Worm (Caenorhabditis elegans) whole organism, L4 larva: Measurements from ENCODE around the gene C50B6.1.
A peak's percentile ranks its signal among the peaks of the same experiment; 100 is the strongest.

Source experiments
- F10B5.3 ChIP-seq: sonication (generic microtip); optimal IDR thresholded peaks from 2 replicates; lab custom pipeline; 2016; ENCODE audit warnings: mild to moderate bottlenecking, missing genetic modification characterization, missing compliant biosample characterization
- F26F4.8 ChIP-seq: fragments of 200-800 bp; sonication (Bioruptor generic); conservative IDR thresholded peaks from 2 replicates; pipeline ENCODE4 v1.3.6; 2022; ENCODE audit warnings: missing genetic modification characterization, missing compliant biosample characterization
- F37D6.2 ChIP-seq: sonication (generic microtip); optimal IDR thresholded peaks from 2 replicates; lab custom pipeline; 2016; ENCODE audit warnings: mild to moderate bottlenecking, missing genetic modification characterization, missing compliant biosample characterization
- F44E2.7 ChIP-seq: fragments of 200-800 bp; sonication (Bioruptor generic); IDR thresholded peaks from 2 replicates; pipeline ENCODE4 v2.1.2; 2022; ENCODE audit warnings: missing genetic modification characterization, missing compliant biosample characterization
- F49E8.2 ChIP-seq: sonication (generic microtip); optimal IDR thresholded peaks from 2 replicates; lab custom pipeline; 2016; ENCODE audit warnings: missing compliant biosample characterization, mild to moderate bottlenecking, missing genetic modification characterization, borderline replicate concordance
- Y105C5A.15 ChIP-seq: fragments of 200-800 bp; sonication (Bioruptor generic); IDR thresholded peaks from 2 replicates; pipeline ENCODE4 v1.3.6; 2022; ENCODE audit warnings: missing genetic modification characterization, missing compliant biosample characterization
- Y48G9A.11 ChIP-seq: fragments of 200-800 bp; sonication (Bioruptor generic); IDR thresholded peaks from 2 replicates; pipeline ENCODE4 v1.3.6; 2022; ENCODE audit warnings: missing genetic modification reagents, missing genetic modification characterization, missing compliant biosample characterization
- Y75B8A.6 ChIP-seq: fragments of 200-800 bp; sonication (Bioruptor generic); IDR thresholded peaks from 2 replicates; pipeline ENCODE4 v1.3.6; 2022; ENCODE audit warnings: missing genetic modification reagents, missing genetic modification characterization, missing compliant biosample characterization
- ZK337.2 ChIP-seq: fragments of 200-800 bp; sonication (Bioruptor generic); IDR thresholded peaks from 2 replicates; pipeline ENCODE4 v1.3.6; 2022; ENCODE audit warnings: missing genetic modification reagents, missing genetic modification characterization, missing compliant biosample characterization
- aha-1 ChIP-seq: fragments of 150-350 bp; peaks from one replicate; lab custom pipeline; 2014; ENCODE audit warnings: missing biosample characterization, missing genetic modification characterization
- arid-1 ChIP-seq: fragments of 200-800 bp; sonication (Bioruptor generic); conservative IDR thresholded peaks from 2 replicates; pipeline ENCODE4 v1.3.6; 2022; ENCODE audit warnings: missing genetic modification reagents, missing genetic modification characterization, missing compliant biosample characterization
- attf-4 ChIP-seq: sonication (generic microtip); optimal IDR thresholded peaks from 3 replicates; lab custom pipeline; 2017; ENCODE audit warnings: missing biosample characterization, missing genetic modification characterization
- ceh-20 ChIP-seq: fragments of 200-800 bp; sonication (Bioruptor generic); IDR thresholded peaks from 2 replicates; pipeline ENCODE4 v1.3.6; 2022; ENCODE audit warnings: missing genetic modification reagents, missing genetic modification characterization, missing compliant biosample characterization
- ceh-28 ChIP-seq: fragments of 150-350 bp; optimal IDR thresholded peaks from 2 replicates; lab custom pipeline; 2014; ENCODE audit warnings: missing biosample characterization, missing genetic modification reagents, missing genetic modification characterization
- ceh-32 ChIP-seq: sonication (generic microtip); optimal IDR thresholded peaks from 2 replicates; lab custom pipeline; 2016; ENCODE audit warnings: mild to moderate bottlenecking, missing genetic modification characterization, missing compliant biosample characterization; ENCODE audit not compliant: poor library complexity
- ceh-44 ChIP-seq: fragments of 200-800 bp; sonication (Bioruptor generic); IDR thresholded peaks from 2 replicates; pipeline ENCODE4 v1.3.6; 2022; ENCODE audit warnings: missing genetic modification reagents, missing genetic modification characterization, missing compliant biosample characterization
- ceh-62 ChIP-seq: sonication (generic microtip); optimal IDR thresholded peaks from 2 replicates; lab custom pipeline; 2017; ENCODE audit warnings: missing biosample characterization, missing genetic modification characterization
- ces-1 ChIP-seq: fragments of 150-350 bp; sonication (generic microtip); optimal IDR thresholded peaks from 4 replicates; lab custom pipeline; 2014; ENCODE audit warnings: missing biosample characterization, missing genetic modification reagents, missing genetic modification characterization
- ctbp-1 ChIP-seq: fragments of 200-800 bp; sonication (Bioruptor generic); IDR thresholded peaks from 2 replicates; pipeline ENCODE4 v1.3.6; 2022; ENCODE audit warnings: missing genetic modification reagents, missing genetic modification characterization, missing compliant biosample characterization
- daf-16 ChIP-seq, 3 experiments: sonication (generic microtip); optimal IDR thresholded peaks; 2 replicates each; lab custom pipeline; 2016 to 2017; ENCODE audit warnings: missing genetic modification characterization in 3 of 3, missing genetic modification reagents in 3 of 3, mild to moderate bottlenecking in 2 of 3, missing compliant biosample characterization in 2 of 3, missing biosample characterization in 1 of 3, moderate library complexity in 1 of 3
- daf-19 ChIP-seq: fragments of 200-800 bp; sonication (Bioruptor generic); conservative IDR thresholded peaks from 2 replicates; pipeline ENCODE4 v1.3.6; 2022; ENCODE audit warnings: missing genetic modification characterization, missing compliant biosample characterization
- dpl-1 ChIP-seq: fragments of 150-350 bp; optimal IDR thresholded peaks from 2 replicates; lab custom pipeline; 2014; ENCODE audit warnings: missing biosample characterization, missing genetic modification reagents, missing genetic modification characterization
- egl-43 ChIP-seq: fragments of 200-800 bp; sonication (Bioruptor generic); IDR thresholded peaks from 2 replicates; pipeline ENCODE4 v1.3.6; 2022; ENCODE audit warnings: missing genetic modification reagents, missing genetic modification characterization, missing compliant biosample characterization
- fkh-10 ChIP-seq: fragments of 150-350 bp; optimal IDR thresholded peaks from 2 replicates; lab custom pipeline; 2014; ENCODE audit warnings: missing biosample characterization, missing genetic modification reagents, missing genetic modification characterization
- gei-8 ChIP-seq: fragments of 200-800 bp; sonication (Bioruptor generic); optimal IDR thresholded peaks from 2 replicates; lab custom pipeline; 2018; ENCODE audit warnings: mild to moderate bottlenecking, missing genetic modification characterization, missing compliant biosample characterization
- hif-1 ChIP-seq, 2 experiments: sonication (generic microtip); optimal IDR thresholded peaks; 2 replicates each; lab custom pipeline; 2016 to 2017; ENCODE audit warnings: missing compliant biosample characterization in 2 of 2, missing genetic modification characterization in 2 of 2, missing genetic modification reagents in 2 of 2, missing genotype in 2 of 2, mild to moderate bottlenecking in 1 of 2
- hlh-30 ChIP-seq: sonication (generic microtip); optimal IDR thresholded peaks from 2 replicates; lab custom pipeline; 2017; ENCODE audit warnings: antibody characterized with exemption, mild to moderate bottlenecking, missing genetic modification characterization, missing compliant biosample characterization; ENCODE audit not compliant: insufficient read depth
- lim-7 ChIP-seq: fragments of 200-800 bp; sonication (Bioruptor generic); IDR thresholded peaks from 2 replicates; pipeline ENCODE4 v1.3.6; 2022; ENCODE audit warnings: missing genetic modification characterization, missing compliant biosample characterization
- lin-1 ChIP-seq: fragments of 200-800 bp; sonication (Bioruptor generic); IDR thresholded peaks from 2 replicates; pipeline ENCODE4 v1.3.6; 2022; ENCODE audit warnings: missing genetic modification reagents, missing genetic modification characterization, missing compliant biosample characterization
- lin-38 ChIP-seq: fragments of 200-800 bp; sonication (Bioruptor generic); IDR thresholded peaks from 2 replicates; pipeline ENCODE4 v1.3.6; 2022; ENCODE audit warnings: missing genetic modification reagents, missing genetic modification characterization, missing compliant biosample characterization
- lin-39 ChIP-seq: fragments of 150-350 bp; optimal IDR thresholded peaks from 2 replicates; lab custom pipeline; 2014; ENCODE audit warnings: missing biosample characterization, missing genetic modification reagents, missing genetic modification characterization
- madf-9 ChIP-seq: fragments of 200-800 bp; sonication (Bioruptor generic); conservative IDR thresholded peaks from 2 replicates; pipeline ENCODE4 v1.3.6; 2022; ENCODE audit warnings: missing genetic modification reagents, missing genetic modification characterization, missing compliant biosample characterization
- mdt-29 ChIP-seq: fragments of 200-800 bp; sonication (Bioruptor generic); IDR thresholded peaks from 2 replicates; pipeline ENCODE4 v1.3.6; 2022; ENCODE audit warnings: missing genetic modification reagents, missing genetic modification characterization, missing compliant biosample characterization
- mep-1 ChIP-seq: fragments of 150-350 bp; sonication (generic microtip); optimal IDR thresholded peaks from 3 replicates; lab custom pipeline; 2014; ENCODE audit warnings: missing biosample characterization, missing genetic modification characterization
- mes-2 ChIP-seq: sonication (generic microtip); optimal IDR thresholded peaks from 2 replicates; lab custom pipeline; 2016; ENCODE audit warnings: missing genotype, mild to moderate bottlenecking, missing genetic modification characterization, missing compliant biosample characterization; ENCODE audit not compliant: poor library complexity, severe bottlenecking
- nhr-237 ChIP-seq: sonication (generic microtip); optimal IDR thresholded peaks from 2 replicates; lab custom pipeline; 2017; ENCODE audit warnings: missing biosample characterization, missing genetic modification characterization
- nhr-41 ChIP-seq: fragments of 200-800 bp; sonication (Bioruptor generic); IDR thresholded peaks from 2 replicates; pipeline ENCODE4 v1.3.6; 2022; ENCODE audit warnings: missing genetic modification reagents, missing genetic modification characterization, missing compliant biosample characterization
- nhr-42 ChIP-seq: fragments of 200-800 bp; sonication (Bioruptor generic); IDR thresholded peaks from 2 replicates; pipeline ENCODE4 v1.3.6; 2022; ENCODE audit warnings: missing genetic modification characterization, missing compliant biosample characterization
- nhr-48 ChIP-seq: sonication (generic microtip); optimal IDR thresholded peaks from 2 replicates; lab custom pipeline; 2016; ENCODE audit warnings: mild to moderate bottlenecking, missing genetic modification characterization, missing compliant biosample characterization
- nhr-6 ChIP-seq: fragments of 150-350 bp; optimal IDR thresholded peaks from 2 replicates; lab custom pipeline; 2014; ENCODE audit warnings: missing biosample characterization, missing genetic modification characterization
- nhr-76 ChIP-seq: fragments of 150-350 bp; optimal IDR thresholded peaks from 2 replicates; lab custom pipeline; 2014; ENCODE audit warnings: missing biosample characterization, missing genetic modification characterization
- pha-4 ChIP-seq, 2 experiments: fragments of 150-350 bp in 1 of 2; fragments of 200-800 bp in 1 of 2; sonication (Bioruptor generic) in 1 of 2; IDR thresholded peaks in 1 of 2; optimal IDR thresholded peaks in 1 of 2; 2 replicates each; pipeline versions ENCODE4 v1.3.6 to Lab custom; 2014 to 2022; ENCODE audit warnings: missing genetic modification characterization in 2 of 2, missing genetic modification reagents in 2 of 2, missing biosample characterization in 1 of 2, missing compliant biosample characterization in 1 of 2
- php-3 ChIP-seq: fragments of 200-800 bp; sonication (Bioruptor generic); IDR thresholded peaks from 2 replicates; pipeline ENCODE4 v1.3.6; 2022; ENCODE audit warnings: missing genetic modification reagents, missing genetic modification characterization, missing compliant biosample characterization
- pqm-1 ChIP-seq: sonication (generic microtip); optimal IDR thresholded peaks from 2 replicates; lab custom pipeline; 2017; ENCODE audit warnings: missing biosample characterization, missing genetic modification characterization
- rbr-2 ChIP-seq: sonication (generic microtip); optimal IDR thresholded peaks from 2 replicates; lab custom pipeline; 2016; ENCODE audit warnings: missing genotype, missing genetic modification characterization, missing compliant biosample characterization
- sdz-12 ChIP-seq: fragments of 200-800 bp; sonication (Bioruptor generic); optimal IDR thresholded peaks from 2 replicates; lab custom pipeline; 2018; ENCODE audit warnings: mild to moderate bottlenecking, missing genetic modification characterization, missing compliant biosample characterization
- snpc-4 ChIP-seq: fragments of 150-350 bp; optimal IDR thresholded peaks from 2 replicates; lab custom pipeline; 2014; ENCODE audit warnings: missing biosample characterization, missing genetic modification characterization
- vab-7 ChIP-seq: fragments of 200-800 bp; sonication (Bioruptor generic); IDR thresholded peaks from 2 replicates; pipeline ENCODE4 v1.3.6; 2022; ENCODE audit warnings: missing genetic modification reagents, missing genetic modification characterization, missing compliant biosample characterization
- zfp-2 ChIP-seq: sonication (generic microtip); optimal IDR thresholded peaks from 2 replicates; lab custom pipeline; 2016; ENCODE audit warnings: mild to moderate bottlenecking, missing genetic modification characterization, missing compliant biosample characterization
- zip-2 ChIP-seq: fragments of 150-350 bp; optimal IDR thresholded peaks from 2 replicates; lab custom pipeline; 2014; ENCODE audit warnings: missing biosample characterization, missing genetic modification characterization

Gene C50B6.1

DNA sequence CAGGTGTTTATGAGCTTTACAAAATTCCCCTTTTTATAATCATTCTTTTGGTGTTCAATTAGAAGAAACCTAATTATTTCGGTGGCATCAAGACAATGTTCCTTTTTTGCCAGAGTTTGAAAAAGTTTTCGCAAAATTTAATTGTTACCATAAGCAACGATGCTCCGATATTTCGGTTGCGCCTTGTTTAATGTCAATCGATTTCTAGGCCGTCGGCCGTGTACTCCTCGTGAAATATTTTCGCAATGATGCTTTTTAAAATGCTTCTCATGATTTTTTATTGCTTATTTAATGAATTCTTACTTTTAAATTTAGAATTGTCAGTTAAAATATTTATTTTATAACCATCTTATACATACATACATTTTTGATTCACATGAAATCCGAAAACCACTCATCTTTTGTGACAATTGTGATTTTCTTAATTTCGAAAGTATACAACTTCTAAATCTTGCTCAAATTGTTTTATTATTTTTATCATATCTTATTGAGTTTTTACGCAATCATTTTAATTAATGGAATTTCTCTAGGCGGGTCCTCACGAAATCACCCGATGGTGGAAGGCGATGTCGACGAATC is 4.4 kb downstream of the C50B6.1 start, which contains the start of gene C50B6.3 (continued):
- TF ChIP-seq snpc-4, result no peak
- no peak for TF ChIP-seq nhr-237 (tag; lab: Kevin White, UChicago)
- peak; percentile 82 for TF ChIP-seq ZK337.2 (GFP tag; lab: Robert Waterston, UW)
- TF ChIP-seq mdt-29, result no peak
- no peak for TF ChIP-seq vab-7 (GFP tag; lab: Robert Waterston, UW)
- no peak for TF ChIP-seq pqm-1 (tag; lab: Kevin White, UChicago)
- TF ChIP-seq ceh-28 (tag; lab: Kevin White, UChicago), result no peak
- TF ChIP-seq ctbp-1, result no peak
- no peak for TF ChIP-seq Y105C5A.15 (GFP tag; lab: Robert Waterston, UW)
- TF ChIP-seq nhr-6 (tag; lab: Kevin White, UChicago), result peak; percentile 97
- peak; percentile 65 for TF ChIP-seq hlh-30 (tag; lab: Kevin White, UChicago)
- TF ChIP-seq ceh-62 (tag; lab: Kevin White, UChicago), result no peak
- TF ChIP-seq aha-1 (tag; lab: Kevin White, UChicago), result peak; percentile 73
- TF ChIP-seq pha-4 (GFP tag; IDR thresholded peaks at IDR 0.05; lab: Robert Waterston, UW), result no peak
- TF ChIP-seq pha-4 (tag; optimal IDR thresholded peaks at IDR 0.05; lab: Kevin White, UChicago), result no peak
- TF ChIP-seq dpl-1 (GFP tag; lab: Kevin White, UChicago), result peak; percentile 83
- peak in 1 of 2 experiments; percentile 13 for TF ChIP-seq daf-16 (GFP tag; optimal IDR thresholded peaks at IDR 0.05; lab: Kevin White, UChicago)
- TF ChIP-seq daf-16 (tag; optimal IDR thresholded peaks at IDR 0.05; lab: Kevin White, UChicago), result peak; percentile 28
- no peak for TF ChIP-seq F10B5.3
- TF ChIP-seq Y48G9A.11 (GFP tag; lab: Robert Waterston, UW), result peak; percentile 96
- TF ChIP-seq ceh-44 (GFP tag; lab: Robert Waterston, UW), result no peak
- TF ChIP-seq F44E2.7 (GFP tag; lab: Robert Waterston, UW), result no peak
- no peak for TF ChIP-seq ceh-32 (tag; lab: Kevin White, UChicago)
- no peak for TF ChIP-seq egl-43 (GFP tag; lab: Robert Waterston, UW)
- peak; percentile 66 for TF ChIP-seq rbr-2
- TF ChIP-seq nhr-76 (tag; lab: Kevin White, UChicago), result no peak
- TF ChIP-seq hif-1 (tag; optimal IDR thresholded peaks at IDR 0.05; lab: Kevin White, UChicago), result peak in 1 of 2 experiments; percentile 83
- no peak for TF ChIP-seq ces-1 (GFP tag; lab: Kevin White, UChicago)
- no peak for TF ChIP-seq Y75B8A.6 (GFP tag; lab: Robert Waterston, UW)
- TF ChIP-seq fkh-10, result no peak
- no peak for TF ChIP-seq gei-8 (GFP tag; lab: Kevin White, UChicago)
- no peak for TF ChIP-seq sdz-12
- peak; percentile 67 for TF ChIP-seq mep-1 (tag; lab: Kevin White, UChicago)
- no peak for TF ChIP-seq arid-1 (GFP tag; lab: Robert Waterston, UW)
- peak; percentile 26 for TF ChIP-seq nhr-48 (tag; lab: Kevin White, UChicago)
- no peak for TF ChIP-seq ceh-20 (GFP tag; lab: Robert Waterston, UW)
- TF ChIP-seq nhr-42 (GFP tag; lab: Robert Waterston, UW), result no peak
- TF ChIP-seq zfp-2 (tag; lab: Kevin White, UChicago), result no peak
- no peak for TF ChIP-seq F49E8.2 (tag; lab: Kevin White, UChicago)
- TF ChIP-seq lin-38 (GFP tag; lab: Robert Waterston, UW), result peak; percentile 71
- TF ChIP-seq zip-2 (tag; lab: Kevin White, UChicago), result peak; percentile 1
- no peak for TF ChIP-seq nhr-41
- no peak for TF ChIP-seq lin-1 (GFP tag; lab: Robert Waterston, UW)
- no peak for TF ChIP-seq lim-7 (GFP tag; lab: Robert Waterston, UW)
- no peak for TF ChIP-seq F26F4.8
- TF ChIP-seq php-3 (GFP tag; lab: Robert Waterston, UW), result no peak
- TF ChIP-seq F37D6.2 (tag; lab: Kevin White, UChicago), result peak; percentile 18
- no peak for TF ChIP-seq attf-4 (tag; lab: Kevin White, UChicago)
- TF ChIP-seq lin-39, result peak; percentile 10
- peak; percentile 99 for TF ChIP-seq mes-2 (tag; lab: Kevin White, UChicago)
- TF ChIP-seq daf-19, result no peak
- no peak for TF ChIP-seq madf-9
